Fruit fly (Drosophila melanogaster) whole organism, embryonic: Measurements from ENCODE around the gene CG4991.

Source experiments
- B-H1 ChIP-seq: fragments of 200-800 bp; sonication (Bioruptor generic); IDR thresholded peaks from 3 replicates; pipeline ENCODE4 v1.3.6; 2022; ENCODE audit warnings: missing biosample characterization, missing genetic modification characterization
- Bdp1 ChIP-seq: fragments of 200-800 bp; sonication (Bioruptor generic); optimal IDR thresholded peaks from 3 replicates; lab custom pipeline; 2016; ENCODE audit warnings: missing biosample characterization, missing genetic modification characterization
- CG10321 ChIP-seq: fragments of 200-800 bp; sonication (Bioruptor generic); IDR thresholded peaks from 2 replicates; pipeline ENCODE4 v1.3.6; 2022; ENCODE audit warnings: missing biosample characterization, missing genetic modification characterization
- CG13296 ChIP-seq: fragments of 200-800 bp; sonication (Bioruptor generic); optimal IDR thresholded peaks from 3 replicates; lab custom pipeline; 2018; ENCODE audit warnings: missing biosample characterization, mild to moderate bottlenecking, missing genetic modification characterization
- CG13894 ChIP-seq: fragments of 200-800 bp; sonication (Bioruptor generic); optimal IDR thresholded peaks from 3 replicates; lab custom pipeline; 2018; ENCODE audit warnings: missing biosample characterization, mild to moderate bottlenecking, missing genetic modification characterization, moderate library complexity
- CG15011 ChIP-seq: fragments of 200-800 bp; sonication (Bioruptor generic); optimal IDR thresholded peaks from 3 replicates; lab custom pipeline; 2018; ENCODE audit warnings: missing biosample characterization, mild to moderate bottlenecking, missing genetic modification characterization
- CG1529 ChIP-seq: fragments of 200-800 bp; sonication (Bioruptor generic); optimal IDR thresholded peaks from 3 replicates; lab custom pipeline; 2018; ENCODE audit warnings: missing biosample characterization, missing genetic modification characterization
- CG16779 ChIP-seq: fragments of 200-800 bp; sonication (Bioruptor generic); IDR thresholded peaks from 2 replicates; pipeline ENCODE4 v1.3.6; 2022; ENCODE audit warnings: missing biosample characterization, missing genetic modification characterization
- CG1792 ChIP-seq: fragments of 200-800 bp; sonication (Bioruptor generic); optimal IDR thresholded peaks from 2 replicates; lab custom pipeline; 2016; ENCODE audit warnings: missing biosample characterization, missing genetic modification characterization
- CG18011 ChIP-seq: fragments of 200-800 bp; sonication (Bioruptor generic); optimal IDR thresholded peaks from 2 replicates; lab custom pipeline; 2017; ENCODE audit warnings: missing biosample characterization, missing genetic modification characterization, mild to moderate bottlenecking, moderate library complexity, missing genotype
- CG18599 ChIP-seq: fragments of 200-800 bp; sonication (Bioruptor generic); optimal IDR thresholded peaks from 3 replicates; lab custom pipeline; 2017; ENCODE audit warnings: missing biosample characterization, missing genetic modification characterization, mild to moderate bottlenecking, moderate library complexity, missing genetic modification reagents
- CG18764 ChIP-seq: fragments of 200-800 bp; sonication (Bioruptor generic); optimal IDR thresholded peaks from 3 replicates; lab custom pipeline; 2016; ENCODE audit warnings: missing biosample characterization, missing genetic modification characterization
- CG34422 ChIP-seq: fragments of 200-800 bp; sonication (Bioruptor generic); IDR thresholded peaks from 3 replicates; pipeline ENCODE4 v1.3.6; 2022; ENCODE audit warnings: missing biosample characterization, missing genetic modification characterization
- CG42726 ChIP-seq: fragments of 200-800 bp; sonication (Bioruptor generic); IDR thresholded peaks from 2 replicates; pipeline ENCODE4 v1.3.6; 2022; ENCODE audit warnings: missing biosample characterization, missing genetic modification characterization; ENCODE audit not compliant: partially characterized antibody
- CG4854 ChIP-seq: fragments of 200-800 bp; sonication (Bioruptor generic); optimal IDR thresholded peaks from 2 replicates; lab custom pipeline; 2016; ENCODE audit warnings: missing biosample characterization, missing genetic modification characterization, inconsistent platforms
- CG7745 ChIP-seq: fragments of 200-800 bp; sonication (Bioruptor generic); optimal IDR thresholded peaks from 2 replicates; lab custom pipeline; 2018; ENCODE audit warnings: missing biosample characterization, mild to moderate bottlenecking, missing genetic modification characterization, moderate library complexity
- CG8089 ChIP-seq: fragments of 200-800 bp; sonication (Bioruptor generic); optimal IDR thresholded peaks from 3 replicates; lab custom pipeline; 2016; ENCODE audit warnings: missing biosample characterization, missing genetic modification characterization
- CG8765 ChIP-seq: fragments of 200-800 bp; sonication (Bioruptor generic); IDR thresholded peaks from 2 replicates; pipeline ENCODE4 v1.3.6; 2022; ENCODE audit warnings: missing biosample characterization, missing genetic modification characterization
- CG9215 ChIP-seq: fragments of 200-800 bp; sonication (Bioruptor generic); IDR thresholded peaks from 2 replicates; pipeline ENCODE4 v1.3.6; 2022; ENCODE audit warnings: missing biosample characterization, missing genetic modification characterization
- CG9727 ChIP-seq: fragments of 200-800 bp; sonication (Bioruptor generic); optimal IDR thresholded peaks from 3 replicates; lab custom pipeline; 2017; ENCODE audit warnings: missing biosample characterization, mild to moderate bottlenecking, missing genetic modification characterization
- CG9876 ChIP-seq: fragments of 200-800 bp; sonication (Bioruptor generic); optimal IDR thresholded peaks from 2 replicates; lab custom pipeline; 2016; ENCODE audit warnings: missing biosample characterization, missing genetic modification characterization
- CHES-1-like ChIP-seq: fragments of 200-800 bp; sonication (Bioruptor generic); optimal IDR thresholded peaks from 2 replicates; lab custom pipeline; 2016; ENCODE audit warnings: missing biosample characterization, missing genetic modification characterization
- CTCF ChIP-seq: fragments of 200-800 bp; sonication (Bioruptor generic); optimal IDR thresholded peaks from 2 replicates; lab custom pipeline; 2017; ENCODE audit warnings: missing biosample characterization, mild to moderate bottlenecking, missing genetic modification characterization, moderate library complexity
- Camta ChIP-seq: fragments of 200-800 bp; sonication (Bioruptor generic); optimal IDR thresholded peaks from 2 replicates; lab custom pipeline; 2016; ENCODE audit warnings: missing biosample characterization, missing genetic modification characterization
- Chrac-16 ChIP-seq: fragments of 200-800 bp; sonication (Bioruptor generic); optimal IDR thresholded peaks from 3 replicates; lab custom pipeline; 2016; ENCODE audit warnings: missing biosample characterization, missing genetic modification characterization
- Doc2 ChIP-seq: fragments of 200-800 bp; sonication (Bioruptor generic); IDR thresholded peaks from 2 replicates; pipeline ENCODE4 v1.3.6; 2022; ENCODE audit warnings: missing biosample characterization, missing genetic modification characterization
- Doc3 ChIP-seq: fragments of 200-800 bp; sonication (Bioruptor generic); IDR thresholded peaks from 3 replicates; pipeline ENCODE4 v1.3.6; 2022; ENCODE audit warnings: missing biosample characterization, missing genetic modification characterization; ENCODE audit not compliant: partially characterized antibody
- ERR ChIP-seq: fragments of 200-800 bp; sonication (Bioruptor generic); optimal IDR thresholded peaks from 2 replicates; lab custom pipeline; 2016; ENCODE audit warnings: missing biosample characterization, missing genetic modification characterization
- H15 ChIP-seq: fragments of 200-800 bp; sonication (Bioruptor generic); IDR thresholded peaks from 3 replicates; pipeline ENCODE4 v1.3.6; 2022; ENCODE audit warnings: missing biosample characterization, missing genetic modification characterization
- Hand ChIP-seq: fragments of 200-800 bp; sonication (Bioruptor generic); optimal IDR thresholded peaks from 2 replicates; lab custom pipeline; 2017; ENCODE audit warnings: mild to moderate bottlenecking, missing biosample characterization, missing genetic modification reagents, missing genetic modification characterization
- Hsf ChIP-seq: fragments of 200-800 bp; sonication (Bioruptor generic); optimal IDR thresholded peaks from 3 replicates; lab custom pipeline; 2016; ENCODE audit warnings: missing biosample characterization, missing genetic modification characterization
- Kr ChIP-seq: fragments of 200-800 bp; sonication (Bioruptor generic); optimal IDR thresholded peaks from 2 replicates; lab custom pipeline; 2017; ENCODE audit warnings: missing biosample characterization, mild to moderate bottlenecking, missing genetic modification characterization
- Lim3 ChIP-seq: fragments of 200-800 bp; sonication (Bioruptor generic); IDR thresholded peaks from 2 replicates; pipeline ENCODE4 v1.3.6; 2022; ENCODE audit warnings: missing biosample characterization, missing genetic modification characterization
- NC2α ChIP-seq: fragments of 200-800 bp; sonication (Bioruptor generic); optimal IDR thresholded peaks from 2 replicates; lab custom pipeline; 2016; ENCODE audit warnings: missing biosample characterization, missing genetic modification characterization
- Optix ChIP-seq: fragments of 200-800 bp; sonication (Bioruptor generic); IDR thresholded peaks from 3 replicates; pipeline ENCODE4 v1.3.6; 2022; ENCODE audit warnings: missing biosample characterization, missing genetic modification characterization
- Usf ChIP-seq: fragments of 200-800 bp; sonication (Bioruptor generic); optimal IDR thresholded peaks from 2 replicates; lab custom pipeline; 2017; ENCODE audit warnings: missing genotype, missing biosample characterization, missing genetic modification characterization
- YL-1 ChIP-seq: fragments of 200-800 bp; sonication (Bioruptor generic); optimal IDR thresholded peaks from 3 replicates; lab custom pipeline; 2017; ENCODE audit warnings: missing biosample characterization, mild to moderate bottlenecking, missing genetic modification characterization
- abd-A ChIP-seq: fragments of 200-800 bp; sonication (Bioruptor generic); optimal IDR thresholded peaks from 3 replicates; lab custom pipeline; 2019; ENCODE audit warnings: missing biosample characterization, mild to moderate bottlenecking, missing genetic modification characterization, moderate library complexity
- bbx ChIP-seq: fragments of 200-800 bp; sonication (Bioruptor generic); IDR thresholded peaks from 2 replicates; pipeline ENCODE4 v1.3.6; 2022; ENCODE audit warnings: missing biosample characterization, missing genetic modification characterization; ENCODE audit not compliant: partially characterized antibody
- bowl ChIP-seq: fragments of 200-800 bp; sonication (Bioruptor generic); IDR thresholded peaks from 2 replicates; pipeline ENCODE4 v1.3.6; 2022; ENCODE audit warnings: missing biosample characterization, missing genetic modification characterization
- ewg ChIP-seq: fragments of 200-800 bp; sonication (Bioruptor generic); optimal IDR thresholded peaks from 3 replicates; lab custom pipeline; 2017; ENCODE audit warnings: mild to moderate bottlenecking, missing biosample characterization, missing genetic modification reagents, missing genetic modification characterization
- kay ChIP-seq: fragments of 200-800 bp; sonication (Bioruptor generic); optimal IDR thresholded peaks from 2 replicates; lab custom pipeline; 2016; ENCODE audit warnings: missing biosample characterization, missing genetic modification characterization
- org-1 ChIP-seq: fragments of 200-800 bp; sonication (Bioruptor generic); optimal IDR thresholded peaks from 2 replicates; lab custom pipeline; 2017; ENCODE audit warnings: missing biosample characterization, missing genetic modification characterization
- scrt ChIP-seq: fragments of 200-800 bp; sonication (Bioruptor generic); optimal IDR thresholded peaks from 2 replicates; lab custom pipeline; 2018; ENCODE audit warnings: missing biosample characterization, mild to moderate bottlenecking, missing genetic modification characterization, moderate library complexity
- sd ChIP-seq: fragments of 200-800 bp; sonication (Bioruptor generic); optimal IDR thresholded peaks from 3 replicates; lab custom pipeline; 2018; ENCODE audit warnings: missing biosample characterization, mild to moderate bottlenecking, missing genetic modification characterization, moderate library complexity
- shn ChIP-seq: fragments of 200-800 bp; sonication (Bioruptor generic); optimal IDR thresholded peaks from 3 replicates; lab custom pipeline; 2016; ENCODE audit warnings: missing biosample characterization, missing genetic modification characterization
- sr ChIP-seq: fragments of 200-800 bp; sonication (Bioruptor generic); IDR thresholded peaks from 3 replicates; pipeline ENCODE4 v1.3.6; 2022; ENCODE audit warnings: missing biosample characterization, missing genetic modification characterization
- tap ChIP-seq: fragments of 200-800 bp; optimal IDR thresholded peaks from 3 replicates; lab custom pipeline; 2019; ENCODE audit warnings: missing biosample characterization, mild to moderate bottlenecking, missing genetic modification characterization, moderate library complexity
- trem ChIP-seq: fragments of 200-800 bp; optimal IDR thresholded peaks from 3 replicates; lab custom pipeline; 2019; ENCODE audit warnings: missing biosample characterization, mild to moderate bottlenecking, missing genetic modification characterization, moderate library complexity
- ttk ChIP-seq: fragments of 200-800 bp; sonication (Bioruptor generic); IDR thresholded peaks from 2 replicates; pipeline ENCODE4 v2.1.2; 2022; ENCODE audit warnings: missing biosample characterization, missing genetic modification characterization
- wdn ChIP-seq: fragments of 200-800 bp; sonication (Bioruptor generic); IDR thresholded peaks from 2 replicates; pipeline ENCODE4 v1.3.6; 2022; ENCODE audit warnings: missing biosample characterization, missing genetic modification characterization
- zen ChIP-seq: fragments of 200-800 bp; sonication (Bioruptor generic); optimal IDR thresholded peaks from 3 replicates; lab custom pipeline; 2018; ENCODE audit warnings: missing biosample characterization, mild to moderate bottlenecking, missing genetic modification characterization, moderate library complexity
- zfh2 ChIP-seq: fragments of 200-800 bp; sonication (Bioruptor generic); optimal IDR thresholded peaks from 2 replicates; lab custom pipeline; 2016; ENCODE audit warnings: missing biosample characterization, missing genetic modification characterization

Gene CG4991

DNA sequence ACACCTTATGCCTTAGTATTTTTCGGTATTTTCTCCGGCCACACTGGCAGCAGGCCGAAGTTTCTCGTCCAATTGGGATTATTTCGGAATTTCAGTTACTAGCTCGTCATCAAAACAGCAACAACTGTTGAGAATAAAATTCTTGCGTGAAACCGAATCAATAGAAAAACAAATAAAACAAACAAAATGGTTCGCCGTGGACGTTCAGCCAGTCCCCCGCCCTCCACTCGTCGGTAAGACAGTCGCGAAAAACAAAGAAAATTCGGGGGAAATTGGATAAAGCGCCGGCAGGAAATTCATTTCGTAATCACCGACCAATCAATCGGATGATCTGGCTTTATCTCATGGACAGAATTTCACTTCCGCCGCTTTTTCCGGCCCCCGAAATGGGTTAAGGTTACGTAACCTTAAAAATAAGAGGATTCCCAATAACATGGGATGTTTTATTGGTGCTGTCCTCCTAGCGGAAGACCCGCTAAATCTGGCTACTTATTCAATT, 57.3 kb downstream of the CG4991 start, which contains the start of gene Chchd2 (continued):
- peak; percentile 75 for TF ChIP-seq YL-1 (GFP tag; lab: Kevin White, UChicago)
- TF ChIP-seq H15 (GFP tag; lab: Robert Waterston, UW): no peak
- TF ChIP-seq CG15011 (GFP tag; lab: Kevin White, UChicago): no peak
- no peak for TF ChIP-seq bbx
- TF ChIP-seq scrt (GFP tag; lab: Kevin White, UChicago): peak; percentile 39
- no peak for TF ChIP-seq Usf (GFP tag; lab: Kevin White, UChicago)
- no peak for TF ChIP-seq zen (tag; lab: Kevin White, UChicago)
- no peak for TF ChIP-seq NC2α (GFP tag; lab: Kevin White, UChicago)
- TF ChIP-seq CHES-1-like (GFP tag; lab: Kevin White, UChicago): no peak
- TF ChIP-seq sd (tag; lab: Kevin White, UChicago): peak; percentile 60
- no peak for TF ChIP-seq kay (GFP tag; lab: Kevin White, UChicago)
- TF ChIP-seq Doc3 (GFP tag; lab: Robert Waterston, UW): 0 out of 3 replicates have a peak, but pooled peaks have one; percentile 8
- TF ChIP-seq sr (GFP tag; lab: Robert Waterston, UW): no peak
- peak; percentile 12 for TF ChIP-seq ERR (GFP tag; lab: Kevin White, UChicago)
- no peak for TF ChIP-seq CG4854 (GFP tag; lab: Kevin White, UChicago)
- TF ChIP-seq trem: no peak
- TF ChIP-seq CG10321: no peak
- TF ChIP-seq ewg (GFP tag; lab: Kevin White, UChicago): no peak
- no peak for TF ChIP-seq Hsf
- TF ChIP-seq org-1 (GFP tag; lab: Kevin White, UChicago): no peak
- no peak for TF ChIP-seq Bdp1
- TF ChIP-seq zfh2: no peak
- no peak for TF ChIP-seq CG1792 (GFP tag; lab: Kevin White, UChicago)
- no peak for TF ChIP-seq Optix (GFP tag; lab: Robert Waterston, UW)
- TF ChIP-seq CG34422 (GFP tag; lab: Robert Waterston, UW): peak; percentile 55; the same call in 2 of the 3 replicates
- TF ChIP-seq CG13894 (tag; lab: Kevin White, UChicago): no peak
- TF ChIP-seq CTCF: no peak
- no peak for TF ChIP-seq shn (GFP tag; lab: Kevin White, UChicago)
- no peak for TF ChIP-seq CG18011
- TF ChIP-seq Camta (GFP tag; lab: Kevin White, UChicago): no peak
- TF ChIP-seq CG9876 (GFP tag; lab: Kevin White, UChicago): no peak
- no peak for TF ChIP-seq CG16779 (GFP tag; lab: Robert Waterston, UW)
- no peak for TF ChIP-seq Doc2 (GFP tag; lab: Robert Waterston, UW)
- peak; percentile 29; the same call in 1 of the 2 replicates for TF ChIP-seq CG42726 (GFP tag; lab: Robert Waterston, UW)
- no peak for TF ChIP-seq CG8765
- no peak for TF ChIP-seq CG18764 (GFP tag; lab: Kevin White, UChicago)
- TF ChIP-seq abd-A (tag; lab: Kevin White, UChicago): no peak
- peak; percentile 15 for TF ChIP-seq Hand (GFP tag; lab: Kevin White, UChicago)
- peak; percentile 44 for TF ChIP-seq CG13296
- no peak for TF ChIP-seq wdn (GFP tag; lab: Robert Waterston, UW)
- no peak for TF ChIP-seq CG1529
- no peak for TF ChIP-seq Chrac-16
- no peak for TF ChIP-seq bowl (GFP tag; lab: Robert Waterston, UW)
- TF ChIP-seq CG7745 (tag; lab: Kevin White, UChicago): no peak
- TF ChIP-seq B-H1 (GFP tag; lab: Robert Waterston, UW): no peak
- TF ChIP-seq CG9727 (GFP tag; lab: Kevin White, UChicago): no peak
- no peak for TF ChIP-seq Kr (GFP tag; lab: Kevin White, UChicago)
- no peak for TF ChIP-seq Lim3
- no peak for TF ChIP-seq tap
- TF ChIP-seq CG9215 (GFP tag; lab: Robert Waterston, UW): no peak
- no peak for TF ChIP-seq CG18599
- no peak for TF ChIP-seq CG8089 (GFP tag; lab: Kevin White, UChicago)
- TF ChIP-seq ttk (GFP tag; lab: Robert Waterston, UW): no peak
